Fruit fly (Drosophila melanogaster) whole organism, prepupa: ENCODE measurements around the gene TwdlY.

Experiments
- Blimp-1 ChIP-seq: fragments of 200-800 bp; sonication (Bioruptor generic); optimal IDR thresholded peaks from 3 replicates; lab custom pipeline; 2017; ENCODE audit warnings: missing biosample characterization, missing genetic modification characterization, mild to moderate bottlenecking, moderate library complexity, missing genetic modification reagents
- CG10631 ChIP-seq: fragments of 200-800 bp; sonication (Bioruptor generic); optimal IDR thresholded peaks from 2 replicates; lab custom pipeline; 2016; ENCODE audit warnings: missing biosample characterization, missing genetic modification characterization
- CG10669 ChIP-seq: fragments of 200-800 bp; sonication (Bioruptor generic); optimal IDR thresholded peaks from 3 replicates; lab custom pipeline; 2018; ENCODE audit warnings: missing biosample characterization, mild to moderate bottlenecking, missing genetic modification characterization, moderate library complexity
- CG11762 ChIP-seq: fragments of 200-800 bp; sonication (Bioruptor generic); optimal IDR thresholded peaks from 3 replicates; lab custom pipeline; 2016; ENCODE audit warnings: missing biosample characterization, missing genetic modification characterization; ENCODE audit not compliant: insufficient read depth
- CG11902 ChIP-seq: fragments of 200-800 bp; sonication (Bioruptor generic); optimal IDR thresholded peaks from 3 replicates; lab custom pipeline; 2016; ENCODE audit warnings: missing biosample characterization, missing genetic modification characterization
- CG15336 ChIP-seq: fragments of 200-800 bp; sonication (Bioruptor generic); IDR thresholded peaks from 2 replicates; pipeline ENCODE4 v1.3.6; 2022; ENCODE audit warnings: missing biosample characterization, missing genetic modification characterization
- CG1621 ChIP-seq: fragments of 200-800 bp; sonication (Bioruptor generic); optimal IDR thresholded peaks from 3 replicates; lab custom pipeline; 2018; ENCODE audit warnings: missing biosample characterization, mild to moderate bottlenecking, missing genetic modification characterization
- CG16779 ChIP-seq: fragments of 200-800 bp; sonication (Bioruptor generic); optimal IDR thresholded peaks from 3 replicates; lab custom pipeline; 2017; ENCODE audit warnings: missing biosample characterization, mild to moderate bottlenecking, missing genetic modification characterization
- CG3032 ChIP-seq: fragments of 200-800 bp; optimal IDR thresholded peaks from 2 replicates; lab custom pipeline; 2019; ENCODE audit warnings: missing biosample characterization, mild to moderate bottlenecking, missing genetic modification characterization, moderate library complexity
- CG31627 ChIP-seq: fragments of 200-800 bp; sonication (Bioruptor generic); optimal IDR thresholded peaks from 3 replicates; lab custom pipeline; 2016; ENCODE audit warnings: missing biosample characterization, missing genetic modification characterization
- CG3919 ChIP-seq: fragments of 200-800 bp; sonication (Bioruptor generic); optimal IDR thresholded peaks from 3 replicates; lab custom pipeline; 2016; ENCODE audit warnings: missing biosample characterization, missing genetic modification characterization
- CG4318 ChIP-seq: fragments of 200-800 bp; sonication (Bioruptor generic); optimal IDR thresholded peaks from 3 replicates; lab custom pipeline; 2017; ENCODE audit warnings: missing biosample characterization, mild to moderate bottlenecking, missing genetic modification characterization
- CG6808 ChIP-seq: fragments of 200-800 bp; sonication (Bioruptor generic); optimal IDR thresholded peaks from 3 replicates; lab custom pipeline; 2017; ENCODE audit warnings: missing biosample characterization, missing genetic modification characterization, mild to moderate bottlenecking, moderate library complexity, missing genetic modification reagents
- CG6854 ChIP-seq: fragments of 200-800 bp; sonication (Bioruptor generic); optimal IDR thresholded peaks from 2 replicates; lab custom pipeline; 2017; ENCODE audit warnings: missing biosample characterization, mild to moderate bottlenecking, missing genetic modification characterization
- CG8119 ChIP-seq: fragments of 200-800 bp; sonication (Bioruptor generic); IDR thresholded peaks from 3 replicates; pipeline ENCODE4 v1.3.6; 2022; ENCODE audit warnings: missing biosample characterization, missing genetic modification characterization
- CG8319 ChIP-seq: fragments of 200-800 bp; sonication (Bioruptor generic); optimal IDR thresholded peaks from 3 replicates; lab custom pipeline; 2016; ENCODE audit warnings: missing biosample characterization, missing genetic modification characterization
- CG8632 ChIP-seq: fragments of 200-800 bp; sonication (Bioruptor generic); optimal IDR thresholded peaks from 3 replicates; lab custom pipeline; 2016; ENCODE audit warnings: missing biosample characterization, missing genetic modification characterization
- CG9139 ChIP-seq: fragments of 200-800 bp; sonication (Bioruptor generic); optimal IDR thresholded peaks from 3 replicates; lab custom pipeline; 2017; ENCODE audit warnings: missing biosample characterization, mild to moderate bottlenecking, missing genetic modification characterization
- Eip75B ChIP-seq: fragments of 200-800 bp; sonication (Bioruptor generic); optimal IDR thresholded peaks from 3 replicates; lab custom pipeline; 2016; ENCODE audit warnings: missing biosample characterization, missing genetic modification characterization
- Eip78C ChIP-seq: fragments of 200-800 bp; sonication (Bioruptor generic); peaks from one replicate; lab custom pipeline; 2016; ENCODE audit warnings: missing biosample characterization, missing genetic modification characterization
- Eip93F ChIP-seq: fragments of 200-800 bp; sonication (Bioruptor generic); optimal IDR thresholded peaks from 2 replicates; lab custom pipeline; 2016; ENCODE audit warnings: missing biosample characterization, mild to moderate bottlenecking, missing genetic modification characterization
- Ets96B ChIP-seq: fragments of 200-800 bp; optimal IDR thresholded peaks from 2 replicates; lab custom pipeline; 2019; ENCODE audit warnings: missing biosample characterization, mild to moderate bottlenecking, missing genetic modification characterization, moderate library complexity
- Gug ChIP-seq: fragments of 200-800 bp; sonication (Bioruptor generic); IDR thresholded peaks from 2 replicates; pipeline ENCODE4 v1.3.6; 2022; ENCODE audit warnings: missing biosample characterization, missing genetic modification characterization
- Hr38 ChIP-seq: sonication (Bioruptor generic); optimal IDR thresholded peaks from 2 replicates; lab custom pipeline; 2016; ENCODE audit warnings: missing biosample characterization, missing genetic modification characterization
- Hr39 ChIP-seq: fragments of 200-800 bp; sonication (Bioruptor generic); optimal IDR thresholded peaks from 2 replicates; lab custom pipeline; 2016; ENCODE audit warnings: missing biosample characterization, missing genetic modification characterization
- Hr4 ChIP-seq: fragments of 200-800 bp; sonication (Bioruptor generic); optimal IDR thresholded peaks from 3 replicates; lab custom pipeline; 2016; ENCODE audit warnings: missing biosample characterization, missing genetic modification characterization
- Lpt ChIP-seq: fragments of 200-800 bp; sonication (Bioruptor generic); optimal IDR thresholded peaks from 3 replicates; lab custom pipeline; 2016; ENCODE audit warnings: missing biosample characterization, missing genetic modification characterization
- Met ChIP-seq: fragments of 200-800 bp; sonication (Bioruptor generic); optimal IDR thresholded peaks from 3 replicates; lab custom pipeline; 2016; ENCODE audit warnings: missing biosample characterization, missing genetic modification characterization
- OdsH ChIP-seq: fragments of 200-800 bp; sonication (Bioruptor generic); optimal IDR thresholded peaks from 3 replicates; lab custom pipeline; 2016; ENCODE audit warnings: missing biosample characterization, missing genetic modification characterization
- Smox ChIP-seq: fragments of 200-800 bp; sonication (Bioruptor generic); optimal IDR thresholded peaks from 3 replicates; lab custom pipeline; 2016; ENCODE audit warnings: missing biosample characterization, missing genetic modification characterization
- Sox14 ChIP-seq: fragments of 200-800 bp; sonication (Bioruptor generic); optimal IDR thresholded peaks from 3 replicates; lab custom pipeline; 2016; ENCODE audit warnings: missing biosample characterization, missing genetic modification characterization
- Sox15 ChIP-seq: fragments of 200-800 bp; sonication (Bioruptor generic); optimal IDR thresholded peaks from 3 replicates; lab custom pipeline; 2016; ENCODE audit warnings: missing biosample characterization, missing genetic modification characterization
- acj6 ChIP-seq: fragments of 200-800 bp; sonication (Bioruptor generic); optimal IDR thresholded peaks from 3 replicates; lab custom pipeline; 2016; ENCODE audit warnings: missing biosample characterization, missing genetic modification characterization
- cyc ChIP-seq: fragments of 200-800 bp; sonication (Bioruptor generic); optimal IDR thresholded peaks from 3 replicates; lab custom pipeline; 2016; ENCODE audit warnings: missing biosample characterization, missing genetic modification characterization
- dac ChIP-seq: fragments of 200-800 bp; sonication (Bioruptor generic); optimal IDR thresholded peaks from 2 replicates; lab custom pipeline; 2017; ENCODE audit warnings: missing biosample characterization, mild to moderate bottlenecking, missing genetic modification characterization
- dsx ChIP-seq: fragments of 200-800 bp; optimal IDR thresholded peaks from 3 replicates; lab custom pipeline; 2019; ENCODE audit warnings: missing biosample characterization, mild to moderate bottlenecking, missing genetic modification characterization, moderate library complexity; ENCODE audit not compliant: poor library complexity, severe bottlenecking
- esn ChIP-seq: fragments of 200-800 bp; sonication (Bioruptor generic); optimal IDR thresholded peaks from 2 replicates; lab custom pipeline; 2016; ENCODE audit warnings: missing biosample characterization, mild to moderate bottlenecking, missing genetic modification characterization, moderate library complexity
- fd59A ChIP-seq: fragments of 200-800 bp; sonication (Bioruptor generic); optimal IDR thresholded peaks from 2 replicates; lab custom pipeline; 2017; ENCODE audit warnings: missing biosample characterization, mild to moderate bottlenecking, missing genetic modification characterization, missing genetic modification reagents
- fd85E ChIP-seq: fragments of 200-800 bp; sonication (Bioruptor generic); optimal IDR thresholded peaks from 3 replicates; lab custom pipeline; 2016; ENCODE audit warnings: missing biosample characterization, missing genetic modification characterization
- fkh ChIP-seq: fragments of 200-800 bp; sonication (Bioruptor generic); optimal IDR thresholded peaks from 3 replicates; lab custom pipeline; 2017; ENCODE audit warnings: missing biosample characterization, mild to moderate bottlenecking, missing genetic modification characterization, moderate library complexity
- lz ChIP-seq: fragments of 200-800 bp; sonication (Bioruptor generic); optimal IDR thresholded peaks from 3 replicates; lab custom pipeline; 2016; ENCODE audit warnings: missing biosample characterization, missing genetic modification characterization
- net ChIP-seq: fragments of 200-800 bp; sonication (Bioruptor generic); optimal IDR thresholded peaks from 3 replicates; lab custom pipeline; 2016; ENCODE audit warnings: missing biosample characterization, missing genetic modification characterization
- pdm3 ChIP-seq: fragments of 200-800 bp; sonication (Bioruptor generic); optimal IDR thresholded peaks from 3 replicates; lab custom pipeline; 2016; ENCODE audit warnings: missing biosample characterization, missing genetic modification characterization
- salr ChIP-seq, 2 experiments: fragments of 200-800 bp; sonication (Bioruptor generic); optimal IDR thresholded peaks; 3 replicates each; lab custom pipeline; 2016 to 2018; ENCODE audit warnings: missing biosample characterization in 2 of 2, missing genetic modification characterization in 2 of 2, mild to moderate bottlenecking in 1 of 2
- ss ChIP-seq, 2 experiments: fragments of 200-800 bp; sonication (Bioruptor generic); optimal IDR thresholded peaks; 2 replicates in 1 of 2; 3 replicates in 1 of 2; lab custom pipeline; 2017 to 2018; ENCODE audit warnings: mild to moderate bottlenecking in 2 of 2, missing biosample characterization in 2 of 2, missing genetic modification characterization in 2 of 2, moderate library complexity in 1 of 2
- svp ChIP-seq: fragments of 200-800 bp; sonication (Bioruptor generic); peaks from one replicate; lab custom pipeline; 2016; ENCODE audit warnings: missing biosample characterization, missing genetic modification characterization
- topi ChIP-seq: fragments of 200-800 bp; sonication (Bioruptor generic); optimal IDR thresholded peaks from 3 replicates; lab custom pipeline; 2016; ENCODE audit warnings: missing biosample characterization, missing genetic modification characterization

The TwdlY gene

DNA sequence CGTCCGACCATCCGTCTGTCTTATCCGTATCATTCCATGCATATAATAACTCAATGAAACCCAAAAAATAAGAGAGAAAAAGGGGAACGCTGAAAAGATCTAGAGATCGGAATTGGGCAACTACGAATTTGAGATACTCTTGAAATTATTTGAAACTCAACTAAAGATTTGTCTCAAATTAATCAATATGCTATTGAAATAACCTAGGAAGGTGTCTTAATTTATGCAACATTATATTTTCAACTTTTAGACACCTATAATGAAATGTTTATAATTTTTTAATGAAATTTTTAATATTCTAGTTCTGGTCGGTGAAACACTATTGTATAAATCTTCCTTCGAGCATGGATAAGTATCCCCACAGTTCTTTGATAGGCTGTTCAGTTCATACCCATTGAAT, 25.8 kb downstream of the TwdlY start:
- TF ChIP-seq dac (GFP tag; lab: Kevin White, UChicago) = no peak
- no peak for TF ChIP-seq CG3032 (tag; lab: Kevin White, UChicago)
- TF ChIP-seq Eip93F (GFP tag; lab: Kevin White, UChicago) = no peak
- TF ChIP-seq Met (GFP tag; lab: Kevin White, UChicago) = peak; percentile 7
- TF ChIP-seq Hr39 (GFP tag; lab: Kevin White, UChicago) = no peak
- no peak for TF ChIP-seq CG11762 (GFP tag; lab: Kevin White, UChicago)
- TF ChIP-seq Blimp-1 (GFP tag; lab: Kevin White, UChicago) = no peak
- TF ChIP-seq Sox14 (GFP tag; lab: Kevin White, UChicago) = no peak
- no peak for TF ChIP-seq Eip75B (GFP tag; lab: Kevin White, UChicago)
- no peak for TF ChIP-seq CG16779 (tag; lab: Kevin White, UChicago)
- no peak for TF ChIP-seq fd85E (GFP tag; lab: Kevin White, UChicago)
- peak; percentile 1 for TF ChIP-seq cyc (GFP tag; lab: Kevin White, UChicago)
- no peak for TF ChIP-seq CG6854
- no peak for TF ChIP-seq CG11902 (GFP tag; lab: Kevin White, UChicago)
- TF ChIP-seq fkh (GFP tag; lab: Kevin White, UChicago) = no peak
- no peak for TF ChIP-seq CG8119
- peak; percentile 63 for TF ChIP-seq Eip78C
- TF ChIP-seq acj6 = no peak
- TF ChIP-seq Hr4 (GFP tag; lab: Kevin White, UChicago) = no peak
- TF ChIP-seq CG8319 = no peak
- TF ChIP-seq ss (GFP tag; optimal IDR thresholded peaks at IDR 0.05; lab: Kevin White, UChicago) = no peak
- TF ChIP-seq CG10631 (GFP tag; lab: Kevin White, UChicago) = peak; percentile 3
- TF ChIP-seq svp = peak; percentile 72
- peak; percentile 2 for TF ChIP-seq CG3919 (GFP tag; lab: Kevin White, UChicago)
- TF ChIP-seq lz = no peak
- TF ChIP-seq Smox (GFP tag; lab: Kevin White, UChicago) = no peak
- TF ChIP-seq CG4318 (GFP tag; lab: Kevin White, UChicago) = no peak
- TF ChIP-seq CG10669 (GFP tag; lab: Kevin White, UChicago) = no peak
- no peak for TF ChIP-seq esn (GFP tag; lab: Kevin White, UChicago)
- TF ChIP-seq CG9139 = no peak
- TF ChIP-seq Lpt (GFP tag; lab: Kevin White, UChicago) = no peak
- TF ChIP-seq net = no peak

DNA sequence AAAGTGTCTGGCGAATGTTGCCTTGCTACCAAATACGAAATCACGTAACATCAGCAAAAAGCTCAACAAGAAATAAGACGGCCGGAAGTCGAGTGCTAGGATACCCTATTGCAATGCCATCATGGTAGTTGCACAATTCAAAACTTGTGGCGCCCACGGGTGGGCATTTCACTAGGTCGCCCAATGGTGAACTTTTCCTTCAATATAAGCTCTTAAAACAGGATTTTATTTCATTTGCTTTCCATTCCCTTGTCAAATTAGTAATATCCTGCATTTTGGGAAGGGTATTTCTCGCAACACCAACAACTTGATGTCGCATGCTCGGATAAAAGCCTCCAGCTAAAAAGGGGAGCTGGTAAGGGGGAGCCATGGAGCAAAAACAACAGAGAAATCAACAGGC, 26.8 kb downstream of the TwdlY start:
- TF ChIP-seq Blimp-1 (GFP tag; lab: Kevin White, UChicago) (no peak), CG9139 (no peak), fd85E (GFP tag; lab: Kevin White, UChicago) (peak; percentile 12), acj6 (peak; percentile 68), CG8632 (GFP tag; lab: Kevin White, UChicago) (peak; percentile 67), CG11762 (GFP tag; lab: Kevin White, UChicago) (peak; percentile 22), cyc (GFP tag; lab: Kevin White, UChicago) (peak; percentile 78), Gug (GFP tag; lab: Robert Waterston, UW) (peak; percentile 41; the same call in 1 of the 2 replicates), CG8319 (peak; percentile 42), Ets96B (tag; lab: Kevin White, UChicago) (peak; percentile 67), Hr38 (GFP tag; lab: Kevin White, UChicago) (no peak), CG3032 (tag; lab: Kevin White, UChicago) (peak; percentile 52), topi (GFP tag; lab: Kevin White, UChicago) (peak; percentile 81), CG3919 (GFP tag; lab: Kevin White, UChicago) (peak; percentile 62), Sox15 (GFP tag; lab: Kevin White, UChicago) (peak; percentile 58), dsx (GFP tag; lab: Kevin White, UChicago) (peak; percentile 23), pdm3 (peak; percentile 59), Eip78C (peak; percentile 74), CG15336 (GFP tag; lab: Robert Waterston, UW) (peak; percentile 79), fkh (GFP tag; lab: Kevin White, UChicago) (no peak), CG1621 (tag; lab: Kevin White, UChicago) (peak; percentile 61), CG11902 (GFP tag; lab: Kevin White, UChicago) (peak; percentile 62), CG6808 (no peak), lz (peak; percentile 82), Sox14 (GFP tag; lab: Kevin White, UChicago) (peak; percentile 73), salr (GFP tag; optimal IDR thresholded peaks at IDR 0.05; lab: Kevin White, UChicago) (peak in 1 of 2 experiments; percentile 43), fd59A (GFP tag; lab: Kevin White, UChicago) (peak; percentile 56), ss (GFP tag; optimal IDR thresholded peaks at IDR 0.05; lab: Kevin White, UChicago) (no peak), net (peak; percentile 40), Eip93F (GFP tag; lab: Kevin White, UChicago) (no peak), Lpt (GFP tag; lab: Kevin White, UChicago) (peak; percentile 47), CG16779 (tag; lab: Kevin White, UChicago) (peak; percentile 5), OdsH (GFP tag; lab: Kevin White, UChicago) (peak; percentile 62), CG10669 (GFP tag; lab: Kevin White, UChicago) (peak; percentile 60), CG31627 (GFP tag; lab: Kevin White, UChicago) (peak; percentile 77)
